Worm (Caenorhabditis elegans) whole organism, L2 larva: ENCODE results near the gene pst-1.

ENCODE experiments used
- R02D3.7 ChIP-seq: fragments of 150-350 bp; optimal IDR thresholded peaks from 2 replicates; lab custom pipeline; 2014; ENCODE audit warnings: missing biosample characterization, missing genetic modification characterization
- ZK546.5 ChIP-seq: sonication (generic microtip); optimal IDR thresholded peaks from 2 replicates; lab custom pipeline; 2017; ENCODE audit warnings: missing biosample characterization, missing genetic modification characterization
- alr-1 ChIP-seq: fragments of 150-350 bp; optimal IDR thresholded peaks from 2 replicates; lab custom pipeline; 2014; ENCODE audit warnings: missing biosample characterization, missing genetic modification characterization
- ama-1 ChIP-seq: fragments of 150-350 bp; optimal IDR thresholded peaks from 2 replicates; lab custom pipeline; 2018; ENCODE audit warnings: inconsistent platforms
- ceh-16 ChIP-seq: fragments of 150-350 bp; optimal IDR thresholded peaks from 2 replicates; lab custom pipeline; 2014; ENCODE audit warnings: missing biosample characterization, missing genetic modification characterization
- ceh-82 ChIP-seq: fragments of 150-350 bp; optimal IDR thresholded peaks from 2 replicates; lab custom pipeline; 2014; ENCODE audit warnings: missing biosample characterization, missing genetic modification characterization
- dmd-4 ChIP-seq: sonication (generic microtip); optimal IDR thresholded peaks from 2 replicates; lab custom pipeline; 2017; ENCODE audit warnings: missing biosample characterization, missing genetic modification characterization
- egl-27 ChIP-seq: sonication (generic microtip); optimal IDR thresholded peaks from 3 replicates; lab custom pipeline; 2017; ENCODE audit warnings: missing biosample characterization, missing genetic modification reagents, missing genetic modification characterization
- elt-3 ChIP-seq: sonication (generic microtip); optimal IDR thresholded peaks from 2 replicates; lab custom pipeline; 2017; ENCODE audit warnings: missing biosample characterization, missing genetic modification characterization
- lsy-2 ChIP-seq, 2 experiments: fragments of 150-350 bp in 1 of 2; sonication (generic microtip) in 1 of 2; optimal IDR thresholded peaks; 2 replicates each; lab custom pipeline; 2014 to 2017; ENCODE audit warnings: missing biosample characterization in 2 of 2, missing genetic modification characterization in 2 of 2
- nhr-23 ChIP-seq: fragments of 150-350 bp; optimal IDR thresholded peaks from 2 replicates; lab custom pipeline; 2014; ENCODE audit warnings: missing biosample characterization, missing genetic modification reagents, missing genetic modification characterization
- sma-9 ChIP-seq, 2 experiments: fragments of 150-350 bp in 1 of 2; sonication (generic microtip) in 1 of 2; optimal IDR thresholded peaks; 2 replicates each; lab custom pipeline; 2014 to 2016; ENCODE audit warnings: missing genetic modification characterization in 2 of 2, mild to moderate bottlenecking in 1 of 2, missing biosample characterization in 1 of 2, missing compliant biosample characterization in 1 of 2, missing genetic modification reagents in 1 of 2, moderate library complexity in 1 of 2
- ztf-1 ChIP-seq: fragments of 200-800 bp; sonication (Bioruptor generic); conservative IDR thresholded peaks from 2 replicates; pipeline ENCODE4 v1.3.6; 2022; ENCODE audit warnings: missing genetic modification characterization, missing compliant biosample characterization

DNA sequence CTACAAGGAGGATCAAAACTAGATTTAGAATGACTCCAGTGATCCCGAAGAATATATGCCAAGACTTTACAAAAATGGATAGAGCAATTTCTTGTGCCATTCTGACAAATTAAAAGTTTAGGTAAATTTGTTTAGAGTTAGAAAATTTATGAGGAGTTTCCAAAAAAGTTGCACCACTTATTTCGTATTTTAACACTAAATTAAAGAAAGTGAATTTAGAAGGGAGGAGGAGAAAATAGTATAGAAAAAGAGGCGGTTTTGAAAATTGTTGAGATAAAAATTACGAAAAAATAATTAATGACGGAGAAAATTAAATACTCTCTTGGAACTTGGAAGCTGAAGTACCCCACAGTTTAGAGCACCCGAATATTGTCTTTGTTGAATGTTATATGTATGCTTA lies 37.0 kb upstream of the pst-1 start, which contains the start of gene srd-15:
- no peak for TF ChIP-seq elt-3 (tag; lab: Kevin White, UChicago)
- no peak for TF ChIP-seq ZK546.5
- no peak for TF ChIP-seq lsy-2 (tag; optimal IDR thresholded peaks at IDR 0.05; lab: Kevin White, UChicago)
- TF ChIP-seq ztf-1 (GFP tag; lab: Robert Waterston, UW): no peak
- no peak for TF ChIP-seq ceh-82 (tag; lab: Kevin White, UChicago)
- TF ChIP-seq alr-1: no peak
- TF ChIP-seq ceh-16 (tag; lab: Kevin White, UChicago): no peak
- TF ChIP-seq nhr-23 (tag; lab: Kevin White, UChicago): no peak
- TF ChIP-seq R02D3.7 (tag; lab: Kevin White, UChicago): no peak
- TF ChIP-seq dmd-4 (tag; lab: Kevin White, UChicago): no peak
- TF ChIP-seq ama-1 (lab: Kevin White, UChicago): no peak
- TF ChIP-seq sma-9 (GFP tag; optimal IDR thresholded peaks at IDR 0.05; lab: Kevin White, UChicago): no peak
- TF ChIP-seq sma-9 (tag; optimal IDR thresholded peaks at IDR 0.05; lab: Kevin White, UChicago): no peak
- TF ChIP-seq egl-27: no peak
